Worm (Caenorhabditis elegans) whole organism, L4 larva: ENCODE data around the gene math-42.

Experiments
- F26F4.8 ChIP-seq: fragments of 200-800 bp; sonication (Bioruptor generic); conservative IDR thresholded peaks from 2 replicates; pipeline ENCODE4 v1.3.6; 2022; ENCODE audit warnings: missing genetic modification characterization, missing compliant biosample characterization
- F44E2.7 ChIP-seq: fragments of 200-800 bp; sonication (Bioruptor generic); IDR thresholded peaks from 2 replicates; pipeline ENCODE4 v2.1.2; 2022; ENCODE audit warnings: missing genetic modification characterization, missing compliant biosample characterization
- F49E8.2 ChIP-seq: sonication (generic microtip); optimal IDR thresholded peaks from 2 replicates; lab custom pipeline; 2016; ENCODE audit warnings: missing compliant biosample characterization, mild to moderate bottlenecking, missing genetic modification characterization, borderline replicate concordance
- T20F7.1 ChIP-seq: fragments of 200-800 bp; sonication (Bioruptor generic); optimal IDR thresholded peaks from 2 replicates; lab custom pipeline; 2018; ENCODE audit warnings: mild to moderate bottlenecking, missing genetic modification characterization, missing compliant biosample characterization
- ZK337.2 ChIP-seq: fragments of 200-800 bp; sonication (Bioruptor generic); IDR thresholded peaks from 2 replicates; pipeline ENCODE4 v1.3.6; 2022; ENCODE audit warnings: missing genetic modification reagents, missing genetic modification characterization, missing compliant biosample characterization
- ZK546.5 ChIP-seq, 2 experiments: sonication (generic microtip); optimal IDR thresholded peaks; 2 replicates each; lab custom pipeline; 2017; ENCODE audit warnings: missing biosample characterization in 2 of 2, missing genetic modification characterization in 2 of 2
- aly-2 ChIP-seq: sonication (generic microtip); optimal IDR thresholded peaks from 2 replicates; lab custom pipeline; 2018; ENCODE audit warnings: missing biosample characterization, missing genetic modification characterization
- arid-1 ChIP-seq: fragments of 200-800 bp; sonication (Bioruptor generic); conservative IDR thresholded peaks from 2 replicates; pipeline ENCODE4 v1.3.6; 2022; ENCODE audit warnings: missing genetic modification reagents, missing genetic modification characterization, missing compliant biosample characterization
- ceh-20 ChIP-seq: fragments of 200-800 bp; sonication (Bioruptor generic); IDR thresholded peaks from 2 replicates; pipeline ENCODE4 v1.3.6; 2022; ENCODE audit warnings: missing genetic modification reagents, missing genetic modification characterization, missing compliant biosample characterization
- ceh-62 ChIP-seq: sonication (generic microtip); optimal IDR thresholded peaks from 2 replicates; lab custom pipeline; 2017; ENCODE audit warnings: missing biosample characterization, missing genetic modification characterization
- ceh-82 ChIP-seq: sonication (generic microtip); optimal IDR thresholded peaks from 2 replicates; lab custom pipeline; 2017; ENCODE audit warnings: missing biosample characterization, missing genetic modification characterization
- ces-1 ChIP-seq: fragments of 150-350 bp; sonication (generic microtip); optimal IDR thresholded peaks from 4 replicates; lab custom pipeline; 2014; ENCODE audit warnings: missing biosample characterization, missing genetic modification reagents, missing genetic modification characterization
- daf-12 ChIP-seq: fragments of 150-350 bp; optimal IDR thresholded peaks from 2 replicates; lab custom pipeline; 2014; ENCODE audit warnings: missing biosample characterization, missing genetic modification reagents, missing genetic modification characterization
- daf-16 ChIP-seq, 3 experiments: sonication (generic microtip); optimal IDR thresholded peaks; 2 replicates each; lab custom pipeline; 2016 to 2017; ENCODE audit warnings: missing genetic modification characterization in 3 of 3, missing genetic modification reagents in 3 of 3, mild to moderate bottlenecking in 2 of 3, missing compliant biosample characterization in 2 of 3, missing biosample characterization in 1 of 3, moderate library complexity in 1 of 3
- dmd-6 ChIP-seq: fragments of 200-800 bp; sonication (Bioruptor generic); IDR thresholded peaks from 2 replicates; pipeline ENCODE4 v1.3.6; 2022; ENCODE audit warnings: missing genetic modification reagents, missing genetic modification characterization, missing compliant biosample characterization
- dmd-8 ChIP-seq: fragments of 200-800 bp; sonication (Bioruptor generic); IDR thresholded peaks from 2 replicates; pipeline ENCODE4 v1.3.6; 2022; ENCODE audit warnings: missing genetic modification characterization, missing compliant biosample characterization
- dmd-9 ChIP-seq: fragments of 200-800 bp; sonication (Bioruptor generic); IDR thresholded peaks from 2 replicates; pipeline ENCODE4 v1.3.6; 2022; ENCODE audit warnings: missing genetic modification reagents, missing genetic modification characterization, missing compliant biosample characterization
- dpl-1 ChIP-seq: fragments of 150-350 bp; optimal IDR thresholded peaks from 2 replicates; lab custom pipeline; 2014; ENCODE audit warnings: missing biosample characterization, missing genetic modification reagents, missing genetic modification characterization
- dve-1 ChIP-seq: sonication (generic microtip); optimal IDR thresholded peaks from 2 replicates; lab custom pipeline; 2017; ENCODE audit warnings: antibody characterized with exemption, mild to moderate bottlenecking, missing genetic modification characterization, missing compliant biosample characterization; ENCODE audit not compliant: insufficient read depth
- gei-8 ChIP-seq: fragments of 200-800 bp; sonication (Bioruptor generic); optimal IDR thresholded peaks from 2 replicates; lab custom pipeline; 2018; ENCODE audit warnings: mild to moderate bottlenecking, missing genetic modification characterization, missing compliant biosample characterization
- hlh-11 ChIP-seq: fragments of 200-800 bp; sonication (Bioruptor generic); optimal IDR thresholded peaks from 2 replicates; lab custom pipeline; 2018; ENCODE audit warnings: mild to moderate bottlenecking, missing genetic modification characterization, missing compliant biosample characterization
- lin-38 ChIP-seq: fragments of 200-800 bp; sonication (Bioruptor generic); IDR thresholded peaks from 2 replicates; pipeline ENCODE4 v1.3.6; 2022; ENCODE audit warnings: missing genetic modification reagents, missing genetic modification characterization, missing compliant biosample characterization
- madf-5 ChIP-seq, 2 experiments: fragments of 200-800 bp; sonication (Bioruptor generic); IDR thresholded peaks; 2 replicates each; pipeline ENCODE4 v1.3.6; 2022; ENCODE audit warnings: missing compliant biosample characterization in 2 of 2, missing genetic modification characterization in 2 of 2
- mdl-1 ChIP-seq, 2 experiments: fragments of 150-350 bp in 1 of 2; sonication (generic microtip) in 1 of 2; optimal IDR thresholded peaks; 2 replicates each; lab custom pipeline; 2014 to 2017; ENCODE audit warnings: missing biosample characterization in 2 of 2, missing genetic modification characterization in 2 of 2
- mdt-29 ChIP-seq: fragments of 200-800 bp; sonication (Bioruptor generic); IDR thresholded peaks from 2 replicates; pipeline ENCODE4 v1.3.6; 2022; ENCODE audit warnings: missing genetic modification reagents, missing genetic modification characterization, missing compliant biosample characterization
- mes-2 ChIP-seq: sonication (generic microtip); optimal IDR thresholded peaks from 2 replicates; lab custom pipeline; 2016; ENCODE audit warnings: missing genotype, mild to moderate bottlenecking, missing genetic modification characterization, missing compliant biosample characterization; ENCODE audit not compliant: poor library complexity, severe bottlenecking
- mxl-2 ChIP-seq: fragments of 200-800 bp; sonication (Bioruptor generic); conservative IDR thresholded peaks from 2 replicates; pipeline ENCODE4 v1.3.6; 2022; ENCODE audit warnings: missing genetic modification reagents, missing genetic modification characterization, missing compliant biosample characterization
- mxl-3 ChIP-seq: fragments of 200-800 bp; sonication (Bioruptor generic); optimal IDR thresholded peaks from 2 replicates; lab custom pipeline; 2018; ENCODE audit warnings: mild to moderate bottlenecking, missing genetic modification characterization, missing compliant biosample characterization
- nhr-10 ChIP-seq: fragments of 150-350 bp; optimal IDR thresholded peaks from 2 replicates; lab custom pipeline; 2014; ENCODE audit warnings: missing biosample characterization, missing genetic modification characterization
- nhr-237 ChIP-seq: sonication (generic microtip); optimal IDR thresholded peaks from 2 replicates; lab custom pipeline; 2017; ENCODE audit warnings: missing biosample characterization, missing genetic modification characterization
- nhr-6 ChIP-seq: fragments of 150-350 bp; optimal IDR thresholded peaks from 2 replicates; lab custom pipeline; 2014; ENCODE audit warnings: missing biosample characterization, missing genetic modification characterization
- nhr-76 ChIP-seq: fragments of 150-350 bp; optimal IDR thresholded peaks from 2 replicates; lab custom pipeline; 2014; ENCODE audit warnings: missing biosample characterization, missing genetic modification characterization
- nhr-77 ChIP-seq: fragments of 150-350 bp; optimal IDR thresholded peaks from 2 replicates; lab custom pipeline; 2014; ENCODE audit warnings: missing biosample characterization, missing genetic modification characterization
- pha-4 ChIP-seq, 2 experiments: fragments of 150-350 bp in 1 of 2; fragments of 200-800 bp in 1 of 2; sonication (Bioruptor generic) in 1 of 2; IDR thresholded peaks in 1 of 2; optimal IDR thresholded peaks in 1 of 2; 2 replicates each; pipeline versions ENCODE4 v1.3.6 to Lab custom; 2014 to 2022; ENCODE audit warnings: missing genetic modification characterization in 2 of 2, missing genetic modification reagents in 2 of 2, missing biosample characterization in 1 of 2, missing compliant biosample characterization in 1 of 2
- php-3 ChIP-seq: fragments of 200-800 bp; sonication (Bioruptor generic); IDR thresholded peaks from 2 replicates; pipeline ENCODE4 v1.3.6; 2022; ENCODE audit warnings: missing genetic modification reagents, missing genetic modification characterization, missing compliant biosample characterization
- pqm-1 ChIP-seq: sonication (generic microtip); optimal IDR thresholded peaks from 2 replicates; lab custom pipeline; 2017; ENCODE audit warnings: missing biosample characterization, missing genetic modification characterization
- rbr-2 ChIP-seq: sonication (generic microtip); optimal IDR thresholded peaks from 2 replicates; lab custom pipeline; 2016; ENCODE audit warnings: missing genotype, missing genetic modification characterization, missing compliant biosample characterization
- saeg-2 ChIP-seq: fragments of 200-800 bp; sonication (Bioruptor generic); IDR thresholded peaks from 2 replicates; pipeline ENCODE4 v1.3.6; 2022; ENCODE audit warnings: missing genetic modification reagents, missing genetic modification characterization, missing compliant biosample characterization
- spr-3 ChIP-seq: fragments of 200-800 bp; sonication (Bioruptor generic); optimal IDR thresholded peaks from 2 replicates; lab custom pipeline; 2018; ENCODE audit warnings: mild to moderate bottlenecking, missing genetic modification characterization, missing compliant biosample characterization
- tag-97 ChIP-seq: fragments of 200-800 bp; sonication (Bioruptor generic); IDR thresholded peaks from 2 replicates; pipeline ENCODE4 v1.3.6; 2022; ENCODE audit warnings: missing genetic modification characterization, missing compliant biosample characterization
- unc-130 ChIP-seq: sonication (generic microtip); optimal IDR thresholded peaks from 2 replicates; lab custom pipeline; 2016; ENCODE audit warnings: missing genetic modification reagents, missing genetic modification characterization, missing compliant biosample characterization
- vab-7 ChIP-seq: fragments of 200-800 bp; sonication (Bioruptor generic); IDR thresholded peaks from 2 replicates; pipeline ENCODE4 v1.3.6; 2022; ENCODE audit warnings: missing genetic modification reagents, missing genetic modification characterization, missing compliant biosample characterization
- zfp-2 ChIP-seq: sonication (generic microtip); optimal IDR thresholded peaks from 2 replicates; lab custom pipeline; 2016; ENCODE audit warnings: mild to moderate bottlenecking, missing genetic modification characterization, missing compliant biosample characterization

math-42 gene

DNA sequence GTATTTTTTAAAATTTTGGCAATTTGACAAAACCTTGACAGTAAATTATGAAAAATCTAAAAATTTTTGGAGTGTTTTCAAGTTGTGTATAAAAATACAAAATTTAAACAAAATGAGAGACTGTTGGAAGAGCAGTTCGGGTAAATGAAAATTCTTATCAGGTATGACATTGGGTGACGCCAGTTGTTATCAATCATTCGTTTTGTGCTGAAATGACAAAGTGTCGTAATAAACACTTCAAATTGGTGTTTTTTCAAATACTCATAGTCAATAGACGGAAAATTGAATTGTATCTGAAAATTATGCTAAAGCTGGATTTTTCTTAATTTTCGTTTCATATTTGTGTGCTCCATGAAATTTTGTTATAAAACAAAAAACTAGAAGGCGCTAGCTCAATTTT is 23.0 kb downstream of the math-42 start:
- TF ChIP-seq nhr-6 (tag; lab: Kevin White, UChicago) = no peak
- 0 out of 2 replicates have a peak, but pooled peaks have one; percentile 29 for TF ChIP-seq php-3 (GFP tag; lab: Robert Waterston, UW)
- TF ChIP-seq dmd-6 (GFP tag; lab: Robert Waterston, UW) = peak; percentile 22; the same call in 1 of the 2 replicates
- TF ChIP-seq dpl-1 (GFP tag; lab: Kevin White, UChicago) = no peak
- peak; percentile 64 for TF ChIP-seq pqm-1 (tag; lab: Kevin White, UChicago)
- TF ChIP-seq F44E2.7 (GFP tag; lab: Robert Waterston, UW) = no peak

DNA sequence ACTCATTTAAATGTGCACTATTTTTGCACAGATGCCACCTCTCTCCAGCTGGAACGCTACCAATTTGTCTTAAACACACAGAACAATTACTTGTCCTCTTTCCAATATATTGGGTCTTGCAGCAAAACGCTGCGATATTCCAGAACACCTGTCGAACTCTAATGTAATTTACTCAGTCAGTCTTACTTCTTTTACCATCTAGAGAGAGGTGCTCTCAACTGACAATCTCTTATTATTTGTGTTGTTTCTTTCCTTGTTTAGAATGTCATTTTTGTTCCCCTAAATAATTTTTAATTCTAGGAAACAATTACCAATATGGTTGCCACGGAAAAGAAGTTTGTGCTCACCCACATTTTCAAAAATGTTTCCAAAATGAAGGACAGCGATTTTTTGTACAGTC is 31.0 kb downstream of the math-42 start, which contains the start of gene sdz-28:
TSS of gene sdz-28 (plus strand) at position 301 of the 400 bp plus-strand sequence.
- no peak for TF ChIP-seq dve-1 (tag; lab: Kevin White, UChicago)
- TF ChIP-seq F44E2.7 (GFP tag; lab: Robert Waterston, UW) = no peak
- TF ChIP-seq daf-16 (GFP tag; optimal IDR thresholded peaks at IDR 0.05; lab: Kevin White, UChicago) = no peak
- no peak for TF ChIP-seq daf-16 (tag; optimal IDR thresholded peaks at IDR 0.05; lab: Kevin White, UChicago)
- TF ChIP-seq F26F4.8 (GFP tag; lab: Robert Waterston, UW) = no peak
- no peak for TF ChIP-seq ceh-82 (tag; lab: Kevin White, UChicago)
- no peak for TF ChIP-seq tag-97 (GFP tag; lab: Robert Waterston, UW)
- no peak for TF ChIP-seq dmd-9 (GFP tag; lab: Robert Waterston, UW)
- no peak for TF ChIP-seq php-3 (GFP tag; lab: Robert Waterston, UW)
- no peak for TF ChIP-seq aly-2 (tag; lab: Kevin White, UChicago)
- TF ChIP-seq ceh-20 (GFP tag; lab: Robert Waterston, UW) = no peak
- no peak for TF ChIP-seq saeg-2 (GFP tag; lab: Robert Waterston, UW)
- no peak for TF ChIP-seq hlh-11 (tag; lab: Kevin White, UChicago)
- TF ChIP-seq ceh-62 (tag; lab: Kevin White, UChicago) = no peak
- no peak for TF ChIP-seq mxl-2 (GFP tag; lab: Robert Waterston, UW)
- TF ChIP-seq F49E8.2 = no peak
- TF ChIP-seq madf-5 (GFP tag; IDR thresholded peaks at IDR 0.05; lab: Robert Waterston, UW) = no peak

DNA sequence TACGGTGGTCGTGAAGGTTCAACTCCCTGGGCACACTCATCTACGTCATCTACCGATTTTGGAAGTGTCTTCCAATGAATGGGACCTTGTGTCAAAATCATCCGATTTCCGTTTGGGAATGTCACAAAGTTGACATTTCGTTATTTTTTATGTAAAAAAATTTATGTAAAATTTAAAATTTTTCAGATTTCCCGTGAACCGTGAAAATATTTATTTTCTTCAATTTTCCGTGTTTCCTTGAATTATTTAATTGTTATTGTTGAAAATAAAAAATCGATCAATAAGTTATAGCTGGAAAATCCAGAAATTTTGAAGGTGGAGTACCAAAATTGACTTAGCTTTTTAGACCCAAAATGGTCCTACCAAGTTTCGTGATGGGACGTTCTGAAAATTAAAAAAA is 35.9 kb downstream of the math-42 start, which contains the start of gene hpo-7:
TSS of gene hpo-7 (minus strand) at position 101 of the 400 bp plus-strand sequence.
- TF ChIP-seq nhr-76 (tag; lab: Kevin White, UChicago) (no peak), ceh-20 (GFP tag; lab: Robert Waterston, UW) (no peak), zfp-2 (tag; lab: Kevin White, UChicago) (no peak), mes-2 (tag; lab: Kevin White, UChicago) (no peak), rbr-2 (tag; lab: Kevin White, UChicago) (no peak), dve-1 (tag; lab: Kevin White, UChicago) (no peak), spr-3 (GFP tag; lab: Kevin White, UChicago) (no peak), ZK337.2 (no peak), gei-8 (no peak), nhr-6 (tag; lab: Kevin White, UChicago) (no peak), mdt-29 (no peak), tag-97 (GFP tag; lab: Robert Waterston, UW) (no peak), ZK546.5 (tag; optimal IDR thresholded peaks at IDR 0.05; lab: Kevin White, UChicago) (no peak), nhr-237 (tag; lab: Kevin White, UChicago) (no peak)

DNA sequence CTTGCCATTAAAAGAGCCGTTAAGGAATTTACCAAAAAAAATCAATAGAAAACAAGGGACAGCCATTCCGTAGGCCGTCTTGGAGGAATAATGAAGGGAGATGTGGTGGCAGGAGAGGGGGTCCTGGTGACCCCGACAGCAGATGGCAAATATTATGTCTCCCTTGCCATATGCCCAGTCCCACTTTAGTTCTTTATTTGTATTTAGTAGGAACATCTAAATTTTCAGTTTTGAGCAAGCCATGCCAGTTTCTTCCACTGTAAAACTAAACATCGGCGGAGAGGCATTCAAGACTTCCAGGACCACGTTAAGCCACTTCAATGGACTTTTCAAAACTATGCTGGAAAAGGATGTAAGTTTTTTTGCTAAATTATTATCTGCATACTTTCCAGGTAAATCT is 37.5 kb downstream of the math-42 start, which contains the start of gene C40A11.4:
TSS of gene C40A11.4 (plus strand) at position 188 of the 400 bp plus-strand sequence.
- TF ChIP-seq F26F4.8 (GFP tag; lab: Robert Waterston, UW) (no peak), nhr-77 (tag; lab: Kevin White, UChicago) (no peak), ZK337.2 (no peak), arid-1 (GFP tag; lab: Robert Waterston, UW) (no peak), T20F7.1 (GFP tag; lab: Kevin White, UChicago) (no peak), unc-130 (GFP tag; lab: Kevin White, UChicago) (no peak), nhr-10 (no peak), lin-38 (GFP tag; lab: Robert Waterston, UW) (no peak), dmd-8 (GFP tag; lab: Robert Waterston, UW) (no peak), vab-7 (no peak), mxl-2 (GFP tag; lab: Robert Waterston, UW) (no peak), mdl-1 (tag; optimal IDR thresholded peaks at IDR 0.05; lab: Kevin White, UChicago) (no peak), mxl-3 (GFP tag; lab: Kevin White, UChicago) (no peak), daf-12 (tag; lab: Kevin White, UChicago) (no peak), pha-4 (GFP tag; IDR thresholded peaks at IDR 0.05; lab: Robert Waterston, UW) (no peak), pha-4 (tag; optimal IDR thresholded peaks at IDR 0.05; lab: Kevin White, UChicago) (no peak), ces-1 (GFP tag; lab: Kevin White, UChicago) (no peak), ceh-20 (GFP tag; lab: Robert Waterston, UW) (no peak), gei-8 (no peak)
